Worm (Caenorhabditis elegans) whole organism, L1 larva: ENCODE results near the gene Y43F8B.7.

Experiments
- elt-3 ChIP-seq, 6 experiments: fragments of 150-350 bp in 1 of 6; sonication (generic microtip); optimal IDR thresholded peaks; 2 replicates each; lab custom pipeline; 2017 to 2018; ENCODE audit warnings: missing biosample characterization in 6 of 6, missing genetic modification characterization in 6 of 6, inconsistent platforms in 1 of 6
- lin-13 ChIP-seq: fragments of 150-350 bp; optimal IDR thresholded peaks from 2 replicates; lab custom pipeline; 2014; ENCODE audit warnings: missing biosample characterization, missing genetic modification reagents, missing genetic modification characterization
- lin-15B ChIP-seq: fragments of 150-350 bp; sonication (generic microtip); optimal IDR thresholded peaks from 3 replicates; lab custom pipeline; 2014; ENCODE audit warnings: missing biosample characterization, missing genetic modification characterization
- nhr-237 ChIP-seq: fragments of 150-350 bp; optimal IDR thresholded peaks from 2 replicates; lab custom pipeline; 2014; ENCODE audit warnings: missing biosample characterization, missing genetic modification characterization
- nhr-76 ChIP-seq: sonication (generic microtip); optimal IDR thresholded peaks from 2 replicates; lab custom pipeline; 2017; ENCODE audit warnings: missing biosample characterization, missing genetic modification characterization
- skn-1 ChIP-seq: fragments of 150-350 bp; optimal IDR thresholded peaks from 2 replicates; lab custom pipeline; 2014; ENCODE audit warnings: missing biosample characterization, missing genetic modification characterization
- snpc-4 ChIP-seq: fragments of 150-350 bp; optimal IDR thresholded peaks from 2 replicates; lab custom pipeline; 2014; ENCODE audit warnings: missing biosample characterization, missing genetic modification characterization
- snu-23 ChIP-seq: sonication (generic microtip); optimal IDR thresholded peaks from 2 replicates; lab custom pipeline; 2016; ENCODE audit warnings: missing genetic modification characterization, missing compliant biosample characterization
- unc-130 ChIP-seq: fragments of 150-350 bp; optimal IDR thresholded peaks from 2 replicates; lab custom pipeline; 2017; ENCODE audit warnings: missing biosample characterization, missing genetic modification characterization, inconsistent platforms
- unc-86 ChIP-seq: sonication (generic microtip); optimal IDR thresholded peaks from 2 replicates; lab custom pipeline; 2016; ENCODE audit warnings: missing genetic modification characterization, missing compliant biosample characterization
- ztf-11 ChIP-seq, 2 experiments: sonication (generic microtip); optimal IDR thresholded peaks; 2 replicates each; lab custom pipeline; 2016 to 2017; ENCODE audit warnings: missing genetic modification characterization in 2 of 2, missing biosample characterization in 1 of 2, missing compliant biosample characterization in 1 of 2

DNA sequence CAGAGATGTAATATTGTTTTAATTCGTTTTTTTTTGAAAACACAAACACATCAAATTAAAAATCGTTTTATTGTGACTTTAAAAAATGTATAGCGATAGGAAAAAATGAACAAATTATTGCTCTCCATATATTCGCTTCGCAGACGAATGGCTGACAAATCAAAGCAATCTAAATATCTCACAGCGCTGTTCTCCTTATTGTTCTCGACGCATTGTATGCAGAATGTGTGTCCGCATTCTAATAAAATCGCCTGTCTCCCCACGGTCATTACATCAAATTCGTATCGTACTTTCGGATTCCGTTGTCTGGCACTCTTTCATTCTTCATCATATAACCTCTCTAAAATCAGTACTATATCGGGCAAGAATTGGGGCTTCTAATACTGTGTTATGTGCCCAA, 12.7 kb upstream of the Y43F8B.7 start, which contains the start of gene Y43F8B.9:
- TF ChIP-seq ztf-11 (tag; optimal IDR thresholded peaks at IDR 0.05; lab: Kevin White, UChicago), result no peak
- TF ChIP-seq nhr-76, result no peak
- no peak for TF ChIP-seq unc-130 (tag; lab: Kevin White, UChicago)
- no peak for TF ChIP-seq nhr-237 (tag; lab: Kevin White, UChicago)
- TF ChIP-seq lin-13 (GFP tag; lab: Kevin White, UChicago), result no peak
- TF ChIP-seq skn-1 (tag; lab: Kevin White, UChicago), result no peak
- TF ChIP-seq snu-23 (GFP tag; lab: Kevin White, UChicago), result no peak
- TF ChIP-seq lin-15B (tag; lab: Kevin White, UChicago), result no peak
- no peak for TF ChIP-seq snpc-4 (tag; lab: Kevin White, UChicago)
- TF ChIP-seq elt-3 (tag; optimal IDR thresholded peaks at IDR 0.05; lab: Kevin White, UChicago), result no peak
- no peak for TF ChIP-seq unc-86
